Worm (Caenorhabditis elegans): ENCODE data around the gene cpt-6.

- no peak for TF ChIP-seq attf-5 (GFP tag; optimal IDR thresholded peaks at IDR 0.05)
- TF ChIP-seq lin-35 (GFP tag; optimal IDR thresholded peaks at IDR 0.05) = no peak
- TF ChIP-seq B0336.3 (GFP tag; IDR thresholded peaks at IDR 0.05) = 0 out of 2 replicates have a peak, but pooled peaks have one; percentile 33
- TF ChIP-seq unc-62 (GFP tag; optimal IDR thresholded peaks at IDR 0.05) = no peak
- peak; percentile 89 for TF ChIP-seq ets-4 (GFP tag; optimal IDR thresholded peaks at IDR 0.05)
- TF ChIP-seq nfya-1 (tag; optimal IDR thresholded peaks at IDR 0.05; ENCODE audit: borderline replicate concordance, insufficient read depth) = no peak
- TF ChIP-seq mel-28 (tag; optimal IDR thresholded peaks at IDR 0.05; ENCODE audit: borderline replicate concordance) = no peak
- TF ChIP-seq pha-4 (tag; optimal IDR thresholded peaks at IDR 0.05) = no peak
- TF ChIP-seq ama-1 (optimal IDR thresholded peaks at IDR 0.05) = no peak
- TF ChIP-seq ama-1 (GFP tag; optimal IDR thresholded peaks at IDR 0.05) = no peak
- TF ChIP-seq sdz-38 (tag; optimal IDR thresholded peaks at IDR 0.05) = no peak
- no peak for TF ChIP-seq bed-1 (GFP tag; IDR thresholded peaks at IDR 0.05)
These were observed 31.0 kb upstream of the cpt-6 start, which contains the start of gene acs-1 for ce11 chrV:6524757-6525156.
